Fruit fly (Drosophila melanogaster) whole organism, embryonic: ENCODE data around the gene stumps.

Source experiments
- Abd-B ChIP-seq: fragments of 200-800 bp; sonication (Bioruptor generic); optimal IDR thresholded peaks from 2 replicates; lab custom pipeline; 2018; ENCODE audit warnings: missing biosample characterization, mild to moderate bottlenecking, missing genetic modification characterization, moderate library complexity
- Ada2b ChIP-seq: fragments of 200-800 bp; sonication (Bioruptor generic); IDR thresholded peaks from 2 replicates; pipeline ENCODE4 v1.3.6; 2022; ENCODE audit warnings: missing biosample characterization, missing genetic modification characterization
- Asciz ChIP-seq: fragments of 200-800 bp; sonication (Bioruptor generic); optimal IDR thresholded peaks from 2 replicates; lab custom pipeline; 2017; ENCODE audit warnings: missing biosample characterization, mild to moderate bottlenecking, missing genetic modification characterization, missing genetic modification reagents
- CG10267 ChIP-seq: fragments of 200-800 bp; sonication (Bioruptor generic); optimal IDR thresholded peaks from 2 replicates; lab custom pipeline; 2018; ENCODE audit warnings: missing biosample characterization, mild to moderate bottlenecking, missing genetic modification characterization, moderate library complexity
- CG13624 ChIP-seq: fragments of 200-800 bp; sonication (Bioruptor generic); optimal IDR thresholded peaks from 2 replicates; lab custom pipeline; 2016; ENCODE audit warnings: missing biosample characterization, missing genetic modification characterization
- CG14710 ChIP-seq: fragments of 200-800 bp; sonication (Bioruptor generic); optimal IDR thresholded peaks from 3 replicates; lab custom pipeline; 2019; ENCODE audit warnings: missing biosample characterization, mild to moderate bottlenecking, missing genetic modification characterization, moderate library complexity
- CG15269 ChIP-seq: fragments of 200-800 bp; sonication (Bioruptor generic); optimal IDR thresholded peaks from 2 replicates; lab custom pipeline; 2018; ENCODE audit warnings: missing biosample characterization, mild to moderate bottlenecking, missing genetic modification characterization, moderate library complexity
- CG15479 ChIP-seq: fragments of 200-800 bp; sonication (Bioruptor generic); optimal IDR thresholded peaks from 3 replicates; lab custom pipeline; 2019; ENCODE audit warnings: missing biosample characterization, mild to moderate bottlenecking, missing genetic modification characterization, moderate library complexity
- CG1603 ChIP-seq: fragments of 200-800 bp; sonication (Bioruptor generic); optimal IDR thresholded peaks from 2 replicates; lab custom pipeline; 2019; ENCODE audit warnings: missing biosample characterization, mild to moderate bottlenecking, missing genetic modification characterization, moderate library complexity
- CG1647 ChIP-seq: fragments of 200-800 bp; sonication (Bioruptor generic); optimal IDR thresholded peaks from 3 replicates; lab custom pipeline; 2016; ENCODE audit warnings: missing biosample characterization, missing genetic modification characterization
- CG17829 ChIP-seq: fragments of 200-800 bp; optimal IDR thresholded peaks from 2 replicates; lab custom pipeline; 2019; ENCODE audit warnings: missing biosample characterization, mild to moderate bottlenecking, missing genetic modification characterization, moderate library complexity
- CG17912 ChIP-seq: fragments of 200-800 bp; sonication (Bioruptor generic); optimal IDR thresholded peaks from 2 replicates; lab custom pipeline; 2018; ENCODE audit warnings: missing biosample characterization, mild to moderate bottlenecking, missing genetic modification characterization
- CG18599 ChIP-seq: fragments of 200-800 bp; sonication (Bioruptor generic); optimal IDR thresholded peaks from 3 replicates; lab custom pipeline; 2017; ENCODE audit warnings: missing biosample characterization, missing genetic modification characterization, mild to moderate bottlenecking, moderate library complexity, missing genetic modification reagents
- CG2712 ChIP-seq: fragments of 200-800 bp; optimal IDR thresholded peaks from 3 replicates; lab custom pipeline; 2019; ENCODE audit warnings: missing biosample characterization, mild to moderate bottlenecking, missing genetic modification characterization, moderate library complexity
- CG2875 ChIP-seq: fragments of 200-800 bp; sonication (Bioruptor generic); optimal IDR thresholded peaks from 2 replicates; lab custom pipeline; 2017; ENCODE audit warnings: missing biosample characterization, mild to moderate bottlenecking, missing genetic modification characterization, missing genetic modification reagents
- CG3163 ChIP-seq: fragments of 200-800 bp; sonication (Bioruptor generic); optimal IDR thresholded peaks from 3 replicates; lab custom pipeline; 2016; ENCODE audit warnings: missing biosample characterization, missing genetic modification characterization
- CG4360 ChIP-seq: fragments of 200-800 bp; sonication (Bioruptor generic); IDR thresholded peaks from 2 replicates; pipeline ENCODE4 v1.3.6; 2022; ENCODE audit warnings: missing biosample characterization, missing genetic modification characterization
- CG4424 ChIP-seq: fragments of 200-800 bp; sonication (Bioruptor generic); optimal IDR thresholded peaks from 3 replicates; lab custom pipeline; 2016; ENCODE audit warnings: missing biosample characterization, missing genetic modification characterization
- CG6254 ChIP-seq: fragments of 200-800 bp; sonication (Bioruptor generic); optimal IDR thresholded peaks from 3 replicates; lab custom pipeline; 2017; ENCODE audit warnings: mild to moderate bottlenecking, missing biosample characterization, missing genetic modification reagents, missing genetic modification characterization
- CG6689 ChIP-seq: fragments of 200-800 bp; sonication (Bioruptor generic); IDR thresholded peaks from 2 replicates; pipeline ENCODE4 v1.3.6; 2022; ENCODE audit warnings: missing biosample characterization, missing genetic modification characterization
- CG6854 ChIP-seq: fragments of 200-800 bp; sonication (Bioruptor generic); optimal IDR thresholded peaks from 3 replicates; lab custom pipeline; 2017; ENCODE audit warnings: missing biosample characterization, mild to moderate bottlenecking, missing genetic modification characterization
- D ChIP-seq, 2 experiments: fragments of 200-800 bp in 1 of 2; fragments of >200 bp in 1 of 2; sonication (Bioruptor generic) in 1 of 2; optimal IDR thresholded peaks; 2 replicates in 1 of 2; 3 replicates in 1 of 2; lab custom pipeline; 2017; ENCODE audit warnings: mild to moderate bottlenecking in 1 of 2, missing biosample characterization in 1 of 2, missing genetic modification characterization in 1 of 2, missing genetic modification reagents in 1 of 2
- MBD-R2 ChIP-seq: fragments of 200-800 bp; sonication (Bioruptor generic); IDR thresholded peaks from 2 replicates; pipeline ENCODE4 v1.3.6; 2022; ENCODE audit warnings: missing biosample characterization, missing genetic modification characterization
- Med ChIP-seq: fragments of 200-800 bp; sonication (Bioruptor generic); peaks from one replicate; lab custom pipeline; 2016; ENCODE audit warnings: missing biosample characterization, missing genetic modification characterization, mild to moderate bottlenecking, inconsistent platforms, moderate library complexity
- NC2β ChIP-seq: fragments of 200-800 bp; sonication (Bioruptor generic); optimal IDR thresholded peaks from 2 replicates; lab custom pipeline; 2016; ENCODE audit warnings: missing biosample characterization, missing genetic modification characterization
- Xrp1 ChIP-seq: fragments of 200-800 bp; sonication (Bioruptor generic); IDR thresholded peaks from 2 replicates; pipeline ENCODE4 v1.3.6; 2022; ENCODE audit warnings: missing biosample characterization, missing genetic modification characterization
- bcd ChIP-seq: fragments of 200-800 bp; sonication (Bioruptor generic); optimal IDR thresholded peaks from 2 replicates; lab custom pipeline; 2017; ENCODE audit warnings: missing biosample characterization, mild to moderate bottlenecking, missing genetic modification characterization
- bsh ChIP-seq, 2 experiments: fragments of 200-800 bp; sonication (Bioruptor generic); optimal IDR thresholded peaks; 2 replicates each; lab custom pipeline; 2017 to 2018; ENCODE audit warnings: mild to moderate bottlenecking in 2 of 2, missing biosample characterization in 2 of 2, missing genetic modification characterization in 2 of 2, moderate library complexity in 1 of 2
- cg ChIP-seq: fragments of 200-800 bp; sonication (Bioruptor generic); optimal IDR thresholded peaks from 3 replicates; lab custom pipeline; 2019; ENCODE audit warnings: missing biosample characterization, mild to moderate bottlenecking, missing genetic modification characterization, moderate library complexity
- crol ChIP-seq: fragments of 200-800 bp; sonication (Bioruptor generic); IDR thresholded peaks from 2 replicates; pipeline ENCODE4 v1.3.6; 2022; ENCODE audit warnings: missing biosample characterization, missing genetic modification characterization
- dpn ChIP-seq, 2 experiments: fragments of 200-800 bp; sonication (Bioruptor generic); optimal IDR thresholded peaks; 3 replicates each; lab custom pipeline; 2016; ENCODE audit warnings: missing biosample characterization in 2 of 2, missing genetic modification characterization in 2 of 2
- ind ChIP-seq: fragments of 200-800 bp; sonication (Bioruptor generic); optimal IDR thresholded peaks from 3 replicates; lab custom pipeline; 2016; ENCODE audit warnings: missing biosample characterization, missing genetic modification characterization
- insv ChIP-seq, 2 experiments: fragments of 200-800 bp; sonication (Bioruptor generic); optimal IDR thresholded peaks; 3 replicates each; lab custom pipeline; 2016 to 2018; ENCODE audit warnings: missing biosample characterization in 2 of 2, missing genetic modification characterization in 2 of 2
- klu ChIP-seq: fragments of 200-800 bp; sonication (Bioruptor generic); IDR thresholded peaks from 2 replicates; pipeline ENCODE4 v1.3.6; 2022; ENCODE audit warnings: missing biosample characterization, missing genetic modification characterization
- knrl ChIP-seq: fragments of 200-800 bp; sonication (Bioruptor generic); IDR thresholded peaks from 3 replicates; pipeline ENCODE4 v1.3.6; 2022; ENCODE audit warnings: missing biosample characterization, missing genetic modification characterization; ENCODE audit not compliant: partially characterized antibody
- lab ChIP-seq: fragments of 200-800 bp; sonication (Bioruptor generic); optimal IDR thresholded peaks from 3 replicates; lab custom pipeline; 2017; ENCODE audit warnings: missing biosample characterization, missing genetic modification characterization, mild to moderate bottlenecking, moderate library complexity, missing genetic modification reagents
- nmo ChIP-seq: fragments of 200-800 bp; sonication (Bioruptor generic); optimal IDR thresholded peaks from 2 replicates; lab custom pipeline; 2018; ENCODE audit warnings: missing biosample characterization, mild to moderate bottlenecking, missing genetic modification characterization, moderate library complexity
- oc ChIP-seq: fragments of 200-800 bp; sonication (Bioruptor generic); optimal IDR thresholded peaks from 2 replicates; lab custom pipeline; 2018; ENCODE audit warnings: missing biosample characterization, mild to moderate bottlenecking, missing genetic modification characterization, moderate library complexity
- pros ChIP-seq: fragments of 200-800 bp; sonication (Bioruptor generic); optimal IDR thresholded peaks from 3 replicates; lab custom pipeline; 2019; ENCODE audit warnings: missing biosample characterization, mild to moderate bottlenecking, missing genetic modification characterization, moderate library complexity
- row ChIP-seq: fragments of 200-800 bp; sonication (Bioruptor generic); IDR thresholded peaks from 3 replicates; pipeline ENCODE4 v1.3.6; 2022; ENCODE audit warnings: missing biosample characterization, missing genetic modification characterization
- sima ChIP-seq: fragments of 200-800 bp; sonication (Bioruptor generic); optimal IDR thresholded peaks from 2 replicates; lab custom pipeline; 2016; ENCODE audit warnings: missing biosample characterization, missing genetic modification characterization
- slp2 ChIP-seq: fragments of 200-800 bp; sonication (Bioruptor generic); optimal IDR thresholded peaks from 2 replicates; lab custom pipeline; 2016; ENCODE audit warnings: missing biosample characterization, missing genetic modification characterization
- stc ChIP-seq: fragments of 200-800 bp; sonication (Bioruptor generic); IDR thresholded peaks from 2 replicates; pipeline ENCODE4 v1.3.6; 2022; ENCODE audit warnings: missing biosample characterization, missing genetic modification characterization
- tin ChIP-seq: fragments of 200-800 bp; sonication (Bioruptor generic); optimal IDR thresholded peaks from 3 replicates; lab custom pipeline; 2016; ENCODE audit warnings: missing biosample characterization, missing genetic modification characterization
- tio ChIP-seq: fragments of 200-800 bp; sonication (Bioruptor generic); optimal IDR thresholded peaks from 2 replicates; lab custom pipeline; 2017; ENCODE audit warnings: missing biosample characterization, missing genetic modification characterization, inconsistent platforms
- trh ChIP-seq: fragments of 200-800 bp; sonication (Bioruptor generic); optimal IDR thresholded peaks from 2 replicates; lab custom pipeline; 2016; ENCODE audit warnings: missing biosample characterization, missing genetic modification characterization
- usp ChIP-seq: fragments of >200 bp; optimal IDR thresholded peaks from 2 replicates; lab custom pipeline; 2017; ENCODE audit warnings: missing biosample characterization, missing genetic modification characterization
- vvl ChIP-seq: fragments of 200-800 bp; sonication (Bioruptor generic); IDR thresholded peaks from 2 replicates; pipeline ENCODE4 v1.3.6; 2022; ENCODE audit warnings: missing biosample characterization, missing genetic modification characterization
- zf30C ChIP-seq: fragments of 200-800 bp; sonication (Bioruptor generic); optimal IDR thresholded peaks from 3 replicates; lab custom pipeline; 2018; ENCODE audit warnings: missing biosample characterization, mild to moderate bottlenecking, missing genetic modification characterization

The stumps gene

DNA sequence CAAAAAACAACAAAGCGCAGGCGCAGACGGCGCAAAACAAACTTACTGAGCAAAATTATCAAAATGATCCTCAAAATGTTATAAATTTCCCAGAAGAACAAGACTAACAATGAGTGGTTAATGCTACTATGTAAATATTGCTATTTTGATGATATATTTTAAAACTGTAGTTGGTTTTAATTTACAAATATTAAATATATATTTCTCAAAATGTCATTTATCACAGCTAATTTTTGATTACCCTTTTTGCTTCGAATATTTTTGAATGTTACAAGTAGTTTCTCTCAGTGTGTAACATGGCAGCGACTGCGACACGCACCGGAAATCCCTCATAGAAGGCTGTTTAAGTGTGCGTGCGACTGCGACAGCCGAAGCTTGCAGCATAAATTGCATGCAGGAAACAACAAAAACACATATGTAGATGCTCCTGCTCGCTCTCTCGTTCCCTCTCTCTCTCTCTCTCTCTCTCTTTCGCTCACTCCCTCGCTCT lies 21.0 kb downstream of the stumps start (continued):
- peak; percentile 19 for TF ChIP-seq tio (GFP tag; lab: Kevin White, UChicago)
- peak; percentile 33 for TF ChIP-seq cg (GFP tag; lab: Kevin White, UChicago)
- TF ChIP-seq bsh (GFP tag; optimal IDR thresholded peaks at IDR 0.05; lab: Kevin White, UChicago), result peak in 1 of 2 experiments; percentile 64
- TF ChIP-seq knrl (GFP tag; lab: Robert Waterston, UW), result no peak
- TF ChIP-seq CG17829 (tag; lab: Kevin White, UChicago), result peak; percentile 45
- no peak for TF ChIP-seq MBD-R2 (GFP tag; lab: Robert Waterston, UW)
- TF ChIP-seq Ada2b, result 0 out of 2 replicates have a peak, but pooled peaks have one; percentile 10
- TF ChIP-seq Xrp1 (GFP tag; lab: Robert Waterston, UW), result peak; percentile 67
- TF ChIP-seq CG17912, result no peak
- peak; percentile 30; the same call in 2 of the 3 replicates for TF ChIP-seq row (GFP tag; lab: Robert Waterston, UW)
- TF ChIP-seq CG15269, result peak; percentile 22
- peak; percentile 56 for TF ChIP-seq Asciz (GFP tag; lab: Kevin White, UChicago)
- peak; percentile 25; the same call in 1 of the 2 replicates for TF ChIP-seq CG6689
- TF ChIP-seq CG14710, result peak; percentile 38
- peak; percentile 47; the same call in 1 of the 2 replicates for TF ChIP-seq vvl (GFP tag; lab: Robert Waterston, UW)
- no peak for TF ChIP-seq usp (GFP tag; lab: Kevin White, UChicago)
- peak; percentile 33 for TF ChIP-seq CG10267 (tag; lab: Kevin White, UChicago)
- no peak for TF ChIP-seq D (optimal IDR thresholded peaks at IDR 0.05; lab: Kevin White, UChicago)
- peak; percentile 56 for TF ChIP-seq D (GFP tag; optimal IDR thresholded peaks at IDR 0.05; lab: Kevin White, UChicago)
- TF ChIP-seq slp2, result no peak
- TF ChIP-seq NC2β (GFP tag; lab: Kevin White, UChicago), result no peak
- TF ChIP-seq CG4424 (GFP tag; lab: Kevin White, UChicago), result peak; percentile 53
- no peak for TF ChIP-seq pros (GFP tag; lab: Kevin White, UChicago)
- peak; percentile 70 for TF ChIP-seq CG15479
- TF ChIP-seq lab (GFP tag; lab: Kevin White, UChicago), result peak; percentile 12
- TF ChIP-seq CG1647 (GFP tag; lab: Kevin White, UChicago), result no peak
- TF ChIP-seq CG4360, result peak; percentile 85
- TF ChIP-seq zf30C (GFP tag; lab: Kevin White, UChicago), result peak; percentile 68
- TF ChIP-seq tin, result no peak
- no peak for TF ChIP-seq CG3163 (GFP tag; lab: Kevin White, UChicago)
- peak; percentile 12 for TF ChIP-seq CG18599 (GFP tag; lab: Kevin White, UChicago)
- no peak for TF ChIP-seq sima (GFP tag; lab: Kevin White, UChicago)
- peak; percentile 40; the same call in 1 of the 2 replicates for TF ChIP-seq stc (GFP tag; lab: Robert Waterston, UW)
- TF ChIP-seq bcd (GFP tag; lab: Kevin White, UChicago), result peak; percentile 16
- no peak for TF ChIP-seq trh (GFP tag; lab: Kevin White, UChicago)
- no peak for TF ChIP-seq CG6854 (GFP tag; lab: Kevin White, UChicago)
- peak; percentile 64 for TF ChIP-seq CG2712 (tag; lab: Kevin White, UChicago)
- TF ChIP-seq Abd-B, result no peak
- TF ChIP-seq dpn (GFP tag; optimal IDR thresholded peaks at IDR 0.05; lab: Kevin White, UChicago), result peak in 1 of 2 experiments; percentile 38
- no peak for TF ChIP-seq ind (GFP tag; lab: Kevin White, UChicago)
- TF ChIP-seq CG2875, result peak; percentile 1
- 0 out of 2 replicates have a peak, but pooled peaks have one; percentile 2 for TF ChIP-seq crol (GFP tag; lab: Robert Waterston, UW)
- TF ChIP-seq insv (GFP tag; optimal IDR thresholded peaks at IDR 0.05; lab: Kevin White, UChicago), result no peak
- no peak for TF ChIP-seq CG13624 (GFP tag; lab: Kevin White, UChicago)
- TF ChIP-seq Med (GFP tag; lab: Kevin White, UChicago), result peak; percentile 63
- TF ChIP-seq CG1603 (tag; lab: Kevin White, UChicago), result peak; percentile 32
- peak; percentile 10 for TF ChIP-seq oc (tag; lab: Kevin White, UChicago)
- peak; percentile 18 for TF ChIP-seq CG6254 (GFP tag; lab: Kevin White, UChicago)
- TF ChIP-seq nmo, result peak; percentile 41
- TF ChIP-seq klu (GFP tag; lab: Robert Waterston, UW), result peak; percentile 32; the same call in 1 of the 2 replicates
